Fruit fly (Drosophila melanogaster) whole organism, wandering third instar larva: ENCODE measurements around the gene Lsd-1.

Source experiments
- br ChIP-seq: fragments of 200-800 bp; sonication (Bioruptor generic); optimal IDR thresholded peaks from 2 replicates; lab custom pipeline; 2016; ENCODE audit warnings: missing biosample characterization, missing genetic modification characterization
- dmrt93B ChIP-seq: fragments of 200-800 bp; sonication (Bioruptor generic); optimal IDR thresholded peaks from 2 replicates; lab custom pipeline; 2018; ENCODE audit warnings: missing biosample characterization, mild to moderate bottlenecking, missing genetic modification characterization

DNA sequence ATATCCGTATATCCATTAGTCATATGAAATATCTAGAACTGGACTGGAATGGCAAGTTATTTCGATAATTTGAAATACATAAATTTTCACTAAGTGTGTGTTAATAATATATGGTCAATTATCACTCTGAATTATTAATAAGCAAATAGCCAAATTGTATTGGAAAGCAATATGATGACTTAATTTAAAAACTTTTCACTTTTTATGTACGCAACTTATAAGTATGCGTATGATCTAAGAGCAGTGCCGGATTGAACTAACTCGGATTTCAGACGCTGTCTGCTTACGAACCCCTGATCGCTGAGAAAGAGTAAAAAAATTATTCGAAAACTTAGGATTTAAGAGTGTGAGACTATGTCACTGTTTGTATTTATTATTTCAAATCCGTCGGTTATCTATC is 42.1 kb upstream of the Lsd-1 start, which contains the start of gene CG10232:
- TF ChIP-seq dmrt93B (GFP tag; lab: Kevin White, UChicago) (no peak), br (no peak)
